Fruit fly (Drosophila melanogaster): Measurements from ENCODE around the gene Aven.

Aven gene

dm6 chrX:12633204-12633603 is 3.8 kb upstream of the Aven start:
- no peak for TF ChIP-seq CTCF (optimal IDR thresholded peaks at IDR 0.05)
- TF ChIP-seq CG8478 (optimal IDR thresholded peaks at IDR 0.05): no peak

- no peak for TF ChIP-seq CG8478 (optimal IDR thresholded peaks at IDR 0.05)
These were observed 2.6 kb upstream of the Aven start for dm6 chrX:12632157-12632422.

dm6 chrX:12631317-12632156 is 2.1 kb upstream of the Aven start, which contains the start of gene Tomosyn:
Gene Tomosyn, plus strand, starts transcription at chrX:12631605.
- no peak for TF ChIP-seq CG8478 (optimal IDR thresholded peaks at IDR 0.05)
- TF ChIP-seq CTCF (optimal IDR thresholded peaks at IDR 0.05): peak in 1 of 2 experiments; percentile 13

dm6 chrX:12625594-12626274 is 3.7 kb downstream of the Aven start:
- TF ChIP-seq CTCF (optimal IDR thresholded peaks at IDR 0.05): no peak
- TF ChIP-seq CG8478 (optimal IDR thresholded peaks at IDR 0.05): no peak

- TF ChIP-seq CG8478 (optimal IDR thresholded peaks at IDR 0.05) (no peak), CTCF (optimal IDR thresholded peaks at IDR 0.05) (no peak)
These were observed 5.4 kb downstream of the Aven start, which contains the start of gene CG15728 for dm6 chrX:12623992-12624391. Gene CG15728, plus strand, starts transcription at chrX:12624292.

dm6 chrX:12621640-12622039 is 7.8 kb downstream of the Aven start:
- TF ChIP-seq CG8478 (optimal IDR thresholded peaks at IDR 0.05) (no peak), CTCF (optimal IDR thresholded peaks at IDR 0.05) (no peak)

- TF ChIP-seq CTCF (optimal IDR thresholded peaks at IDR 0.05) (no peak), CG8478 (optimal IDR thresholded peaks at IDR 0.05) (no peak)
These were observed 13.6 kb downstream of the Aven start, which contains the start of gene CG11085 for dm6 chrX:12615752-12616366. Gene CG11085, plus strand, starts transcription at chrX:12616316.

- TF ChIP-seq CG8478 (optimal IDR thresholded peaks at IDR 0.05) (no peak), CTCF (optimal IDR thresholded peaks at IDR 0.05) (no peak)
These were observed 16.1 kb downstream of the Aven start for dm6 chrX:12613248-12613805.

- no peak for TF ChIP-seq CG8478 (optimal IDR thresholded peaks at IDR 0.05)
- TF ChIP-seq CTCF (optimal IDR thresholded peaks at IDR 0.05): no peak
These were observed 17.6 kb downstream of the Aven start, which contains the start of the genes CG1463 and Fpgs1 for dm6 chrX:12611536-12612458. Gene CG1463, minus strand, starts transcription at chrX:12611667. Gene Fpgs1, plus strand, starts transcription at chrX:12611867.

- TF ChIP-seq CG8478 (optimal IDR thresholded peaks at IDR 0.05) (no peak), CTCF (optimal IDR thresholded peaks at IDR 0.05) (no peak)
These were observed 28.3 kb downstream of the Aven start for dm6 chrX:12600802-12601793.

dm6 chrX:12596353-12597107 is 32.9 kb downstream of the Aven start:
- TF ChIP-seq CG8478 (optimal IDR thresholded peaks at IDR 0.05) (no peak), CTCF (optimal IDR thresholded peaks at IDR 0.05) (no peak)

- no peak for TF ChIP-seq CTCF (optimal IDR thresholded peaks at IDR 0.05)
- TF ChIP-seq CG8478 (optimal IDR thresholded peaks at IDR 0.05): no peak
These were observed 33.7 kb downstream of the Aven start, which contains the start of the genes CG1824 and Sec16 for dm6 chrX:12595610-12596336. Gene CG1824, minus strand, starts transcription at chrX:12595624. Gene Sec16, plus strand, starts transcription at chrX:12596047.

All from S2 (cell line).